Fruit fly (Drosophila melanogaster): ENCODE data around the gene elg1.

elg1 gene

DNA sequence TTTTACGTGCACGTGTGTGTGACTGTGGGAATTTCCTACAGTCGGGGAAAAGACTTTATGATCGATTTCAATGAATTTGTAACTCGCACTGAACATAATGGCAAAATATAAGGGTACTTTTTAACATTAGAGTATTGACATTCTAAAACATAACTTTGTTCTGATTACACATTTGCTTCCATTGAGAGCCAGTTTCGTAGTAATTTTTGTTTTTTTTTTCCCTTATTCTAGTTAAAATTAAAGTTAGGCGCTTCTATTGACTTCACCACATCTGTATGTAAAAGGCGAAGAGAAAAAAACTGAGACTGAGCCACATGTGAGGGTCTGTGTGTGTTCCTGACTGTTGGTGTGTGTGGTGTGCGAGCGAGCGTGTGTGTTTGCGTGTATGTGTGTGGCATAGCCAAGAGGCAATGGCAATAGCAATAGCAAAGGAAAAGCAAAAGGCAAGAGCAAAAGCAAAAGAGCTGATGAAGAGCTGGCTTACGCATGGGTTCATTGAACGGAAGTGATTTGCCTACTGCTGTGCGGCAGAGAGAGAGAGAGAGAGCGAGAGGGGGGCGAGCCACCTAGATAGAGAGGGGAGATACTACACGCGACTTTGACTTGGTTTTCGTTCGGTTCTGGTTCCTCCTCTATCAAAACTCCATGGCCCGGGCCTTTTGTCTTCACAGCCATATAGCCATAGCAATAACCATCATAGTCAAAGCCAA is 30.2 kb downstream of the elg1 start (continued):
- no peak for TF ChIP-seq D (optimal IDR thresholded peaks at IDR 0.05)
- TF ChIP-seq D (GFP tag; optimal IDR thresholded peaks at IDR 0.05), result peak; percentile 57
- TF ChIP-seq Ets97D (GFP tag; optimal IDR thresholded peaks at IDR 0.05), result no peak
- peak; percentile 27; the same call in 2 of the 3 replicates for TF ChIP-seq CG34422 (GFP tag; IDR thresholded peaks at IDR 0.05)
- no peak for TF ChIP-seq YL-1 (GFP tag; optimal IDR thresholded peaks at IDR 0.05)
- TF ChIP-seq dmrt11E (tag; optimal IDR thresholded peaks at IDR 0.05), result peak; percentile 8
- TF ChIP-seq shn (GFP tag; optimal IDR thresholded peaks at IDR 0.05), result peak; percentile 59
- peak; percentile 6 for TF ChIP-seq Lhr (GFP tag; optimal IDR thresholded peaks at IDR 0.05)
- peak; percentile 46 for TF ChIP-seq onecut (GFP tag; IDR thresholded peaks at IDR 0.05)
- no peak for TF ChIP-seq CG4404 (GFP tag; IDR thresholded peaks at IDR 0.05)
- TF ChIP-seq CG10565 (GFP tag; optimal IDR thresholded peaks at IDR 0.05), result no peak
- peak; percentile 75 for TF ChIP-seq CG17385 (GFP tag; optimal IDR thresholded peaks at IDR 0.05)
- peak; percentile 8 for TF ChIP-seq Hmx (GFP tag; optimal IDR thresholded peaks at IDR 0.05)
- no peak for TF ChIP-seq da (GFP tag; optimal IDR thresholded peaks at IDR 0.05)
- TF ChIP-seq ERR (GFP tag; optimal IDR thresholded peaks at IDR 0.05), result peak; percentile 21
- no peak for TF ChIP-seq pros (GFP tag; optimal IDR thresholded peaks at IDR 0.05)
- no peak for TF ChIP-seq CG11085 (GFP tag; IDR thresholded peaks at IDR 0.05)
- TF ChIP-seq CG7963 (GFP tag; IDR thresholded peaks at IDR 0.05; ENCODE audit: partially characterized antibody), result no peak
- no peak for TF ChIP-seq ham (GFP tag; IDR thresholded peaks at IDR 0.05)
- peak; percentile 54 for TF ChIP-seq CG10267 (tag; optimal IDR thresholded peaks at IDR 0.05)
- no peak for TF ChIP-seq CG16813 (GFP tag; IDR thresholded peaks at IDR 0.05; ENCODE audit: partially characterized antibody)
- no peak for TF ChIP-seq h (optimal IDR thresholded peaks at IDR 0.05)
- peak; percentile 83 for TF ChIP-seq CG7556 (GFP tag; optimal IDR thresholded peaks at IDR 0.05)
- TF ChIP-seq Ada2b (GFP tag; IDR thresholded peaks at IDR 0.05), result peak; percentile 70
- TF ChIP-seq CG10654 (GFP tag; optimal IDR thresholded peaks at IDR 0.05), result peak; percentile 25
- no peak for TF ChIP-seq jigr1 (GFP tag; IDR thresholded peaks at IDR 0.05)
- peak; percentile 40 for TF ChIP-seq CG4707 (GFP tag; optimal IDR thresholded peaks at IDR 0.05)
- TF ChIP-seq CG30403 (GFP tag; optimal IDR thresholded peaks at IDR 0.05), result peak; percentile 68
- TF ChIP-seq lola (GFP tag; optimal IDR thresholded peaks at IDR 0.05), result peak in 1 of 3 experiments; percentile 49
- peak; percentile 31 for TF ChIP-seq maf-S (GFP tag; optimal IDR thresholded peaks at IDR 0.05)
- TF ChIP-seq CG7839 (tag; optimal IDR thresholded peaks at IDR 0.05), result peak; percentile 85
- TF ChIP-seq crc (GFP tag; optimal IDR thresholded peaks at IDR 0.05), result peak; percentile 72
- no peak for TF ChIP-seq cad (GFP tag; optimal IDR thresholded peaks at IDR 0.05)
- TF ChIP-seq phol (tag; optimal IDR thresholded peaks at IDR 0.05), result peak; percentile 63
- peak; percentile 62 for TF ChIP-seq Chrac-16 (GFP tag; optimal IDR thresholded peaks at IDR 0.05)
- TF ChIP-seq ranshi (GFP tag; IDR thresholded peaks at IDR 0.05), result no peak
- TF ChIP-seq Neu2 (GFP tag; optimal IDR thresholded peaks at IDR 0.05; ENCODE audit: borderline replicate concordance), result no peak
- TF ChIP-seq Fer1 (GFP tag; optimal IDR thresholded peaks at IDR 0.05), result peak; percentile 92
- TF ChIP-seq CG31365 (tag; optimal IDR thresholded peaks at IDR 0.05), result peak; percentile 6
- peak; percentile 66; the same call in 1 of the 2 replicates for TF ChIP-seq CG32767 (GFP tag; IDR thresholded peaks at IDR 0.05)
- TF ChIP-seq amos (GFP tag; IDR thresholded peaks at IDR 0.05; ENCODE audit: partially characterized antibody), result no peak
- no peak for TF ChIP-seq CG15073 (GFP tag; optimal IDR thresholded peaks at IDR 0.05)
- peak; percentile 19 for TF ChIP-seq trem (tag; optimal IDR thresholded peaks at IDR 0.05)
- TF ChIP-seq CG17912 (GFP tag; optimal IDR thresholded peaks at IDR 0.05), result no peak
- TF ChIP-seq CG18476 (GFP tag; optimal IDR thresholded peaks at IDR 0.05), result peak; percentile 48
- TF ChIP-seq vnd (GFP tag; IDR thresholded peaks at IDR 0.05; ENCODE audit: partially characterized antibody), result 0 out of 3 replicates have a peak, but pooled peaks have one; percentile 20
- TF ChIP-seq jing (GFP tag; optimal IDR thresholded peaks at IDR 0.05), result peak; percentile 16
- peak; percentile 64 for TF ChIP-seq CG12155 (GFP tag; optimal IDR thresholded peaks at IDR 0.05)
- TF ChIP-seq slou (GFP tag; optimal IDR thresholded peaks at IDR 0.05), result no peak
- TF ChIP-seq Meics (GFP tag; optimal IDR thresholded peaks at IDR 0.05), result peak; percentile 83
